Fruit fly (Drosophila melanogaster) whole organism, embryonic: ENCODE results near the gene Uba5.

ENCODE experiments used
- Asciz ChIP-seq: fragments of 200-800 bp; sonication (Bioruptor generic); optimal IDR thresholded peaks from 2 replicates; lab custom pipeline; 2017; ENCODE audit warnings: missing biosample characterization, mild to moderate bottlenecking, missing genetic modification characterization, missing genetic modification reagents
- Blimp-1 ChIP-seq: fragments of 200-800 bp; sonication (Bioruptor generic); optimal IDR thresholded peaks from 3 replicates; lab custom pipeline; 2018; ENCODE audit warnings: missing biosample characterization, missing genetic modification characterization, mild to moderate bottlenecking, moderate library complexity, missing genetic modification reagents
- CG10565 ChIP-seq: fragments of 200-800 bp; sonication (Bioruptor generic); optimal IDR thresholded peaks from 3 replicates; lab custom pipeline; 2016; ENCODE audit warnings: missing biosample characterization, mild to moderate bottlenecking, missing genetic modification characterization
- CG12155 ChIP-seq: fragments of 200-800 bp; sonication (Bioruptor generic); optimal IDR thresholded peaks from 3 replicates; lab custom pipeline; 2016; ENCODE audit warnings: missing biosample characterization, missing genetic modification characterization
- CG13624 ChIP-seq: fragments of 200-800 bp; sonication (Bioruptor generic); optimal IDR thresholded peaks from 2 replicates; lab custom pipeline; 2016; ENCODE audit warnings: missing biosample characterization, missing genetic modification characterization
- CG14965 ChIP-seq: fragments of 200-800 bp; sonication (Bioruptor generic); optimal IDR thresholded peaks from 2 replicates; lab custom pipeline; 2016; ENCODE audit warnings: missing biosample characterization, missing genetic modification characterization, borderline replicate concordance
- CG1529 ChIP-seq: fragments of 200-800 bp; sonication (Bioruptor generic); optimal IDR thresholded peaks from 3 replicates; lab custom pipeline; 2018; ENCODE audit warnings: missing biosample characterization, missing genetic modification characterization
- CG15514 ChIP-seq: fragments of 200-800 bp; sonication (Bioruptor generic); optimal IDR thresholded peaks from 3 replicates; lab custom pipeline; 2017; ENCODE audit warnings: missing biosample characterization, missing genetic modification characterization, mild to moderate bottlenecking, moderate library complexity, missing genetic modification reagents
- CG16813 ChIP-seq: fragments of 200-800 bp; sonication (Bioruptor generic); IDR thresholded peaks from 3 replicates; pipeline ENCODE4 v1.3.6; 2022; ENCODE audit warnings: missing biosample characterization, missing genetic modification characterization; ENCODE audit not compliant: partially characterized antibody
- CG16863 ChIP-seq: fragments of 200-800 bp; sonication (Bioruptor generic); optimal IDR thresholded peaks from 3 replicates; lab custom pipeline; 2016; ENCODE audit warnings: missing biosample characterization, missing genetic modification characterization
- CG17328 ChIP-seq: fragments of 200-800 bp; sonication (Bioruptor generic); IDR thresholded peaks from 2 replicates; pipeline ENCODE4 v1.3.6; 2022; ENCODE audit warnings: missing biosample characterization, missing genetic modification characterization
- CG17359 ChIP-seq: fragments of 200-800 bp; sonication (Bioruptor generic); optimal IDR thresholded peaks from 3 replicates; lab custom pipeline; 2018; ENCODE audit warnings: missing biosample characterization, mild to moderate bottlenecking, missing genetic modification characterization, moderate library complexity
- CG17361 ChIP-seq: fragments of 200-800 bp; sonication (Bioruptor generic); IDR thresholded peaks from 3 replicates; pipeline ENCODE4 v1.3.6; 2022; ENCODE audit warnings: missing biosample characterization, missing genetic modification characterization
- CG31224 ChIP-seq: fragments of 200-800 bp; sonication (Bioruptor generic); IDR thresholded peaks from 2 replicates; pipeline ENCODE4 v1.3.6; 2022; ENCODE audit warnings: missing biosample characterization, missing genetic modification characterization
- CG3281 ChIP-seq: fragments of 200-800 bp; sonication (Bioruptor generic); optimal IDR thresholded peaks from 3 replicates; lab custom pipeline; 2017; ENCODE audit warnings: missing biosample characterization, mild to moderate bottlenecking, missing genetic modification characterization
- CG33213 ChIP-seq: fragments of 200-800 bp; sonication (Bioruptor generic); optimal IDR thresholded peaks from 3 replicates; lab custom pipeline; 2016; ENCODE audit warnings: missing biosample characterization, missing genetic modification characterization
- CG34376 ChIP-seq: fragments of 200-800 bp; sonication (Bioruptor generic); optimal IDR thresholded peaks from 2 replicates; lab custom pipeline; 2018; ENCODE audit warnings: missing biosample characterization, mild to moderate bottlenecking, missing genetic modification characterization
- CG3847 ChIP-seq: fragments of 200-800 bp; sonication (Bioruptor generic); IDR thresholded peaks from 2 replicates; pipeline ENCODE4 v1.3.6; 2022; ENCODE audit warnings: missing biosample characterization, missing genetic modification characterization
- CG7271 ChIP-seq: fragments of 200-800 bp; sonication (Bioruptor generic); optimal IDR thresholded peaks from 2 replicates; lab custom pipeline; 2018; ENCODE audit warnings: missing biosample characterization, mild to moderate bottlenecking, missing genetic modification characterization, moderate library complexity
- CG7963 ChIP-seq: fragments of 200-800 bp; sonication (Bioruptor generic); IDR thresholded peaks from 3 replicates; pipeline ENCODE4 v1.3.6; 2022; ENCODE audit warnings: missing biosample characterization, missing genetic modification characterization; ENCODE audit not compliant: partially characterized antibody
- CG8924 ChIP-seq: fragments of 200-800 bp; optimal IDR thresholded peaks from 3 replicates; lab custom pipeline; 2019; ENCODE audit warnings: missing biosample characterization, mild to moderate bottlenecking, missing genetic modification characterization, moderate library complexity
- CHES-1-like ChIP-seq: fragments of 200-800 bp; sonication (Bioruptor generic); optimal IDR thresholded peaks from 2 replicates; lab custom pipeline; 2016; ENCODE audit warnings: missing biosample characterization, missing genetic modification characterization
- CrebB ChIP-seq: fragments of 200-800 bp; sonication (Bioruptor generic); optimal IDR thresholded peaks from 3 replicates; lab custom pipeline; 2018; ENCODE audit warnings: missing biosample characterization, mild to moderate bottlenecking, missing genetic modification characterization
- D19A ChIP-seq: fragments of 200-800 bp; optimal IDR thresholded peaks from 3 replicates; lab custom pipeline; 2019; ENCODE audit warnings: missing biosample characterization, mild to moderate bottlenecking, missing genetic modification characterization, moderate library complexity
- Dbx ChIP-seq: fragments of 200-800 bp; sonication (Bioruptor generic); IDR thresholded peaks from 3 replicates; pipeline ENCODE4 v1.3.6; 2022; ENCODE audit warnings: missing biosample characterization, missing genetic modification characterization
- Deaf1 ChIP-seq: fragments of 200-800 bp; optimal IDR thresholded peaks from 3 replicates; lab custom pipeline; 2019; ENCODE audit warnings: missing biosample characterization, mild to moderate bottlenecking, missing genetic modification characterization, moderate library complexity
- Doc3 ChIP-seq: fragments of 200-800 bp; sonication (Bioruptor generic); IDR thresholded peaks from 3 replicates; pipeline ENCODE4 v1.3.6; 2022; ENCODE audit warnings: missing biosample characterization, missing genetic modification characterization; ENCODE audit not compliant: partially characterized antibody
- Dp ChIP-seq: fragments of 200-800 bp; sonication (Bioruptor generic); optimal IDR thresholded peaks from 2 replicates; lab custom pipeline; 2018; ENCODE audit warnings: missing biosample characterization, mild to moderate bottlenecking, missing genetic modification characterization, moderate library complexity
- Lpt ChIP-seq: fragments of >200 bp; optimal IDR thresholded peaks from 2 replicates; lab custom pipeline; 2018; ENCODE audit warnings: missing biosample characterization, missing genetic modification characterization
- Ptx1 ChIP-seq: fragments of 200-800 bp; sonication (Bioruptor generic); IDR thresholded peaks from 2 replicates; pipeline ENCODE4 v1.3.6; 2022; ENCODE audit warnings: missing biosample characterization, missing genetic modification characterization
- Sox100B ChIP-seq: fragments of 200-800 bp; sonication (Bioruptor generic); optimal IDR thresholded peaks from 3 replicates; lab custom pipeline; 2018; ENCODE audit warnings: missing biosample characterization, mild to moderate bottlenecking, missing genetic modification characterization
- Taf1 ChIP-seq: fragments of 200-800 bp; sonication (Bioruptor generic); IDR thresholded peaks from 2 replicates; pipeline ENCODE4 v1.3.6; 2022; ENCODE audit warnings: missing biosample characterization, missing genetic modification characterization
- Vsx1 ChIP-seq: fragments of 200-800 bp; sonication (Bioruptor generic); optimal IDR thresholded peaks from 2 replicates; lab custom pipeline; 2017; ENCODE audit warnings: missing biosample characterization, mild to moderate bottlenecking, missing genetic modification characterization, missing genetic modification reagents
- ac ChIP-seq: fragments of 200-800 bp; sonication (Bioruptor generic); optimal IDR thresholded peaks from 3 replicates; lab custom pipeline; 2017; ENCODE audit warnings: missing biosample characterization, mild to moderate bottlenecking, missing genetic modification characterization
- ato ChIP-seq: fragments of 200-800 bp; sonication (Bioruptor generic); IDR thresholded peaks from 2 replicates; pipeline ENCODE4 v1.3.6; 2022; ENCODE audit warnings: missing biosample characterization, missing genetic modification characterization; ENCODE audit not compliant: partially characterized antibody
- danr ChIP-seq: fragments of 200-800 bp; sonication (Bioruptor generic); IDR thresholded peaks from 2 replicates; pipeline ENCODE4 v1.3.6; 2022; ENCODE audit warnings: missing biosample characterization, missing genetic modification characterization
- dati ChIP-seq: fragments of 200-800 bp; sonication (Bioruptor generic); IDR thresholded peaks from 2 replicates; pipeline ENCODE4 v1.3.6; 2022; ENCODE audit warnings: missing biosample characterization, missing genetic modification characterization
- dysf ChIP-seq: fragments of 200-800 bp; sonication (Bioruptor generic); IDR thresholded peaks from 3 replicates; pipeline ENCODE4 v1.3.6; 2022; ENCODE audit warnings: missing biosample characterization, missing genetic modification characterization
- eve ChIP-seq, 2 experiments: fragments of >200 bp; optimal IDR thresholded peaks; 2 replicates each; lab custom pipeline; 2017; ENCODE audit warnings: missing biosample characterization in 2 of 2, missing genetic modification characterization in 2 of 2
- grn ChIP-seq: fragments of 200-800 bp; sonication (Bioruptor generic); optimal IDR thresholded peaks from 3 replicates; lab custom pipeline; 2017; ENCODE audit warnings: missing biosample characterization, missing genetic modification characterization
- gro ChIP-seq: fragments of 200-800 bp; sonication (Bioruptor generic); optimal IDR thresholded peaks from 2 replicates; lab custom pipeline; 2016; ENCODE audit warnings: missing biosample characterization, missing genetic modification characterization
- gsb-n ChIP-seq: fragments of 200-800 bp; sonication (Bioruptor generic); optimal IDR thresholded peaks from 3 replicates; lab custom pipeline; 2018; ENCODE audit warnings: missing biosample characterization, mild to moderate bottlenecking, missing genetic modification characterization
- otp ChIP-seq: fragments of 200-800 bp; sonication (Bioruptor generic); IDR thresholded peaks from 3 replicates; pipeline ENCODE4, ENCODE4 v1.3.6; 2022; ENCODE audit warnings: missing biosample characterization, missing genetic modification characterization
- peb ChIP-seq: fragments of 200-800 bp; sonication (Bioruptor generic); IDR thresholded peaks from 2 replicates; pipeline ENCODE4 v1.3.6; 2022; ENCODE audit warnings: missing biosample characterization, missing genetic modification characterization
- prd ChIP-seq, 3 experiments: fragments of >200 bp in 2 of 3; fragments of 200-800 bp in 1 of 3; sonication (Bioruptor generic) in 1 of 3; optimal IDR thresholded peaks in 2 of 3; IDR thresholded peaks in 1 of 3; 2 replicates in 2 of 3; 3 replicates in 1 of 3; pipeline versions ENCODE4 v1.3.6 to Lab custom; 2017 to 2022; ENCODE audit warnings: missing biosample characterization in 1 of 3, missing genetic modification characterization in 1 of 3
- repo ChIP-seq: fragments of 200-800 bp; sonication (Bioruptor generic); optimal IDR thresholded peaks from 2 replicates; lab custom pipeline; 2016; ENCODE audit warnings: missing biosample characterization, missing genetic modification characterization
- ro ChIP-seq: fragments of 200-800 bp; sonication (Bioruptor generic); IDR thresholded peaks from 2 replicates; pipeline ENCODE4 v1.3.6; 2022; ENCODE audit warnings: missing biosample characterization, missing genetic modification characterization
- schlank ChIP-seq: fragments of 200-800 bp; sonication (Bioruptor generic); optimal IDR thresholded peaks from 2 replicates; lab custom pipeline; 2018; ENCODE audit warnings: missing biosample characterization, mild to moderate bottlenecking, missing genetic modification characterization
- sisA ChIP-seq: fragments of 200-800 bp; sonication (Bioruptor generic); IDR thresholded peaks from 2 replicates; pipeline ENCODE4 v1.3.6; 2022; ENCODE audit warnings: missing biosample characterization, missing genetic modification characterization
- stc ChIP-seq: fragments of 200-800 bp; sonication (Bioruptor generic); IDR thresholded peaks from 2 replicates; pipeline ENCODE4 v1.3.6; 2022; ENCODE audit warnings: missing biosample characterization, missing genetic modification characterization
- unpg ChIP-seq: fragments of 200-800 bp; sonication (Bioruptor generic); optimal IDR thresholded peaks from 3 replicates; lab custom pipeline; 2018; ENCODE audit warnings: missing biosample characterization, mild to moderate bottlenecking, missing genetic modification characterization, moderate library complexity

The Uba5 gene

DNA sequence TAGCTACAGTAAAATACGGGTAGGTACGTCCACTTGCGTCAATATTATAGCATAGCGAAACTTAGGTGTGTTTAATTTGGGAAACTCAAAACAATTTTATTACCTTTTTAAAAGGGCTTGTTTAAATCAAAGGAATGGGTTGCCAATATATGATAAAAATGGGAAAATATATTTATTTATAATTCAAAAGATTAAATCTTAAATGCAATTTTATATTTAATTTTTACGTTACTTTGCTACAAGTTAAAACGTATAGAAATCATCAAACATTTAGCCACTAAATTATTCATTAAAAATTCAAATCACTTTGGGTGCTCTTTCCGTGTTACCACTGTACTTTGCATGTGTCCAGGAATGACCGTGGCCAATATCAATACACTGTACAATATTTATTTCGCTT, 42.4 kb upstream of the Uba5 start (continued):
- no peak for TF ChIP-seq eve (GFP tag; optimal IDR thresholded peaks at IDR 0.05; lab: Kevin White, UChicago)
- TF ChIP-seq ac (GFP tag; lab: Kevin White, UChicago): no peak
- TF ChIP-seq CG3847 (GFP tag; lab: Robert Waterston, UW): no peak
- TF ChIP-seq CG7963 (GFP tag; lab: Robert Waterston, UW): no peak
- TF ChIP-seq Dbx (GFP tag; lab: Robert Waterston, UW): no peak
- no peak for TF ChIP-seq CG16863 (GFP tag; lab: Kevin White, UChicago)
- TF ChIP-seq Taf1 (GFP tag; lab: Robert Waterston, UW): no peak
- no peak for TF ChIP-seq CG33213 (GFP tag; lab: Kevin White, UChicago)
- TF ChIP-seq danr (GFP tag; lab: Robert Waterston, UW): no peak
- no peak for TF ChIP-seq Doc3 (GFP tag; lab: Robert Waterston, UW)
- TF ChIP-seq otp (GFP tag; lab: Robert Waterston, UW): no peak
- no peak for TF ChIP-seq CG10565 (GFP tag; lab: Kevin White, UChicago)
- TF ChIP-seq CrebB (tag; lab: Kevin White, UChicago): no peak
- TF ChIP-seq CG7271 (tag; lab: Kevin White, UChicago): no peak
- TF ChIP-seq prd (optimal IDR thresholded peaks at IDR 0.05; lab: Kevin White, UChicago): no peak
- TF ChIP-seq prd (GFP tag; IDR thresholded peaks at IDR 0.05; lab: Robert Waterston, UW): no peak
- TF ChIP-seq sisA (GFP tag; lab: Robert Waterston, UW): no peak
- no peak for TF ChIP-seq Asciz (GFP tag; lab: Kevin White, UChicago)
- no peak for TF ChIP-seq CHES-1-like (GFP tag; lab: Kevin White, UChicago)
- no peak for TF ChIP-seq CG14965 (GFP tag; lab: Kevin White, UChicago)
- TF ChIP-seq schlank (tag; lab: Kevin White, UChicago): no peak
- TF ChIP-seq peb (GFP tag; lab: Robert Waterston, UW): no peak
- TF ChIP-seq CG17359: peak; percentile 34
- TF ChIP-seq CG12155 (GFP tag; lab: Kevin White, UChicago): no peak
- TF ChIP-seq CG8924 (tag; lab: Kevin White, UChicago): peak; percentile 47
- no peak for TF ChIP-seq repo (GFP tag; lab: Kevin White, UChicago)
- TF ChIP-seq CG15514: no peak
- no peak for TF ChIP-seq grn (GFP tag; lab: Kevin White, UChicago)
- no peak for TF ChIP-seq CG13624
- no peak for TF ChIP-seq ato (GFP tag; lab: Robert Waterston, UW)
- no peak for TF ChIP-seq Lpt (GFP tag; lab: Kevin White, UChicago)
- peak; percentile 1 for TF ChIP-seq Vsx1 (GFP tag; lab: Kevin White, UChicago)
- TF ChIP-seq gsb-n (tag; lab: Kevin White, UChicago): no peak
- TF ChIP-seq CG1529 (GFP tag; lab: Kevin White, UChicago): no peak
- TF ChIP-seq unpg (GFP tag; lab: Kevin White, UChicago): peak; percentile 31
- peak; percentile 55; the same call in 2 of the 3 replicates for TF ChIP-seq dysf (GFP tag; lab: Robert Waterston, UW)
- no peak for TF ChIP-seq CG17328 (GFP tag; lab: Robert Waterston, UW)
- TF ChIP-seq CG16813 (GFP tag; lab: Robert Waterston, UW): no peak
- no peak for TF ChIP-seq Dp
- peak; percentile 48; the same call in 1 of the 3 replicates for TF ChIP-seq CG17361 (GFP tag; lab: Robert Waterston, UW)
- TF ChIP-seq CG31224 (GFP tag; lab: Robert Waterston, UW): no peak
- TF ChIP-seq Deaf1 (tag; lab: Kevin White, UChicago): no peak
- TF ChIP-seq dati (GFP tag; lab: Robert Waterston, UW): no peak
- TF ChIP-seq Blimp-1 (GFP tag; lab: Kevin White, UChicago): peak; percentile 8
- no peak for TF ChIP-seq gro (GFP tag; lab: Kevin White, UChicago)
- TF ChIP-seq ro (GFP tag; lab: Robert Waterston, UW): no peak
- TF ChIP-seq stc: no peak
- peak; percentile 44 for TF ChIP-seq Sox100B (GFP tag; lab: Kevin White, UChicago)
- TF ChIP-seq CG3281: peak; percentile 55
- TF ChIP-seq CG34376: no peak
- TF ChIP-seq D19A (tag; lab: Kevin White, UChicago): peak; percentile 15
- TF ChIP-seq Ptx1 (GFP tag; lab: Robert Waterston, UW): peak; percentile 40; the same call in 1 of the 2 replicates
